Fruit fly (Drosophila melanogaster) Kc167 (cell line): ENCODE data around the gene CG11085.

Experiments
- Myc ChIP-seq: fragments of >200 bp; optimal IDR thresholded peaks from 2 replicates; lab custom pipeline; 2017; ENCODE audit warnings: missing external identifiers
- h ChIP-seq: fragments of >200 bp; optimal IDR thresholded peaks from 3 replicates; lab custom pipeline; 2018; ENCODE audit warnings: missing external identifiers
- psq ChIP-seq: fragments of >200 bp; optimal IDR thresholded peaks from 2 replicates; lab custom pipeline; 2017; ENCODE audit warnings: missing external identifiers

dm6 chrX:12632157-12632422, 16.0 kb downstream of the CG11085 start:
- TF ChIP-seq psq (lab: Kevin White, UChicago), result no peak
- no peak for TF ChIP-seq Myc (lab: Kevin White, UChicago)
- TF ChIP-seq h (lab: Kevin White, UChicago), result no peak
